In the genomic region with DNA sequence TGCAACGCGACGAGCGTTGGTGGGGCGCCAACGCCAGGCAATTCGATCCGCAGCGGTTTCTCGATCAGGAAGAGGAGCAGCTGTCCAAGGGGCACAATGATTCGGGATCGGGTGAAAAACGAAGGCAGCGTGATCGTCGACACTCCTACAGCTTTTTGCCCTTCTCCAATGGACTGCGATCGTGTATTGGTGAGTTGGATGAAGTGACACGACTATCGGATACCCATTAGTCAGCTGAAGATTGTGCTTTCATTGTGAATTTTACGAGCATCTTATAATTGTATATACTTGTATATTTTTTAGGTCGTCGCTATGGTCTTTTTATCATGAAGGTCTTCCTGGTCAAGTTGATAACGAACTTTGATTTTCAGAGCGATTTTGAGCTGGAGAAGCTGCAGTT, we compare ENCODE assay signal across 1 fruit fly cellular context.
TF ChIP-seq lines count a peak whose summit lies in the region.

No protein-coding gene starts in this region.

TF ChIP-seq in whole organism, embryonic, 481 proteins besides CTCF, POLR2A, EP300 and RAD21 (continued from another document):
- TF ChIP-seq CG7963 (GFP tag; IDR thresholded peaks at IDR 0.05; lab: Robert Waterston, UW; ENCODE audit: partially characterized antibody) (0 out of 3 replicates have a peak, but pooled peaks have one; percentile 44), wdn (GFP tag; IDR thresholded peaks at IDR 0.05; lab: Robert Waterston, UW) (no peak), CG2678 (tag; optimal IDR thresholded peaks at IDR 0.05; lab: Kevin White, UChicago) (no peak), amos (GFP tag; IDR thresholded peaks at IDR 0.05; lab: Robert Waterston, UW; ENCODE audit: partially characterized antibody) (no peak), CG12155 (GFP tag; optimal IDR thresholded peaks at IDR 0.05; lab: Kevin White, UChicago) (no peak), Trl (optimal IDR thresholded peaks at IDR 0.05; lab: Kevin White, UChicago) (no peak), Trl (GFP tag; optimal IDR thresholded peaks at IDR 0.05; lab: Kevin White, UChicago) (no peak), CG6791 (GFP tag; IDR thresholded peaks at IDR 0.05; lab: Robert Waterston, UW; ENCODE audit: partially characterized antibody) (no peak), CG10267 (tag; optimal IDR thresholded peaks at IDR 0.05; lab: Kevin White, UChicago) (no peak), HLH3B (GFP tag; IDR thresholded peaks at IDR 0.05; lab: Robert Waterston, UW) (no peak), CG14860 (GFP tag; IDR thresholded peaks at IDR 0.05; lab: Robert Waterston, UW; ENCODE audit: partially characterized antibody) (peak; percentile 53; the same call in 1 of the 3 replicates), sd (tag; optimal IDR thresholded peaks at IDR 0.05; lab: Kevin White, UChicago) (no peak), Nf-YA (GFP tag; IDR thresholded peaks at IDR 0.05; lab: Robert Waterston, UW) (no peak), pum (GFP tag; optimal IDR thresholded peaks at IDR 0.05; lab: Kevin White, UChicago) (no peak), Antp (GFP tag; optimal IDR thresholded peaks at IDR 0.05; lab: Kevin White, UChicago) (no peak), fd102C (GFP tag; optimal IDR thresholded peaks at IDR 0.05; lab: Kevin White, UChicago) (no peak), CG8089 (GFP tag; optimal IDR thresholded peaks at IDR 0.05; lab: Kevin White, UChicago) (no peak), CG1233 (GFP tag; optimal IDR thresholded peaks at IDR 0.05; lab: Kevin White, UChicago) (no peak), sug (tag; optimal IDR thresholded peaks at IDR 0.05; lab: Kevin White, UChicago) (no peak), NC2β (GFP tag; optimal IDR thresholded peaks at IDR 0.05; lab: Kevin White, UChicago) (no peak), CG11247 (GFP tag; IDR thresholded peaks at IDR 0.05; lab: Robert Waterston, UW) (no peak), Bgb (GFP tag; IDR thresholded peaks at IDR 0.05; lab: Robert Waterston, UW; ENCODE audit: partially characterized antibody) (0 out of 2 replicates have a peak, but pooled peaks have one; percentile 28), CG13296 (GFP tag; optimal IDR thresholded peaks at IDR 0.05; lab: Kevin White, UChicago) (no peak), Adf1 (GFP tag; IDR thresholded peaks at IDR 0.05; lab: Robert Waterston, UW) (no peak), Bdp1 (GFP tag; optimal IDR thresholded peaks at IDR 0.05; lab: Kevin White, UChicago) (no peak), Scr (GFP tag; IDR thresholded peaks at IDR 0.05; lab: Robert Waterston, UW; ENCODE audit: partially characterized antibody) (0 out of 2 replicates have a peak, but pooled peaks have one; percentile 24), tna (GFP tag; IDR thresholded peaks at IDR 0.05; lab: Robert Waterston, UW; ENCODE audit: partially characterized antibody) (peak; percentile 66; the same call in 1 of the 2 replicates), CG31365 (tag; optimal IDR thresholded peaks at IDR 0.05; lab: Kevin White, UChicago) (no peak), CG16813 (GFP tag; IDR thresholded peaks at IDR 0.05; lab: Robert Waterston, UW; ENCODE audit: partially characterized antibody) (peak; percentile 42; the same call in 2 of the 3 replicates), Ravus (GFP tag; IDR thresholded peaks at IDR 0.05; lab: Robert Waterston, UW) (no peak), toy (GFP tag; IDR thresholded peaks at IDR 0.05; lab: Robert Waterston, UW) (no peak), Hr39 (optimal IDR thresholded peaks at IDR 0.05; lab: Kevin White, UChicago) (no peak), Usf (GFP tag; optimal IDR thresholded peaks at IDR 0.05; lab: Kevin White, UChicago) (no peak), GATAe (GFP tag; conservative IDR thresholded peaks at IDR 0.05; lab: Robert Waterston, UW) (no peak), hbn (GFP tag; IDR thresholded peaks at IDR 0.05; lab: Robert Waterston, UW; ENCODE audit: partially characterized antibody) (no peak), exex (tag; optimal IDR thresholded peaks at IDR 0.05; lab: Kevin White, UChicago) (no peak)
